Worm (Caenorhabditis elegans) whole organism, early embryonic: ENCODE measurements around the gene C47E8.4.

Experiments
- B0310.2 ChIP-seq: sonication (generic microtip); optimal IDR thresholded peaks from 2 replicates; lab custom pipeline; 2016; ENCODE audit warnings: mild to moderate bottlenecking, missing genetic modification characterization, missing compliant biosample characterization
- F13C5.2 ChIP-seq: sonication (generic microtip); optimal IDR thresholded peaks from 2 replicates; lab custom pipeline; 2017; ENCODE audit warnings: mild to moderate bottlenecking, missing genetic modification characterization, inconsistent platforms, missing compliant biosample characterization
- aly-1 ChIP-seq: sonication (generic microtip); optimal IDR thresholded peaks from 2 replicates; lab custom pipeline; 2016; ENCODE audit warnings: missing genetic modification characterization, missing compliant biosample characterization
- ama-1 ChIP-seq: fragments of 150-350 bp; optimal IDR thresholded peaks from 2 replicates; lab custom pipeline; 2014
- ceh-13 ChIP-seq: fragments of 200-800 bp; sonication (Bioruptor generic); optimal IDR thresholded peaks from 2 replicates; lab custom pipeline; 2018; ENCODE audit warnings: mild to moderate bottlenecking, missing genetic modification characterization, missing compliant biosample characterization
- ceh-36 ChIP-seq: sonication (generic microtip); optimal IDR thresholded peaks from 2 replicates; lab custom pipeline; 2016; ENCODE audit warnings: missing genetic modification characterization, inconsistent platforms, missing compliant biosample characterization
- ets-7 ChIP-seq: sonication (generic microtip); optimal IDR thresholded peaks from 2 replicates; lab custom pipeline; 2016; ENCODE audit warnings: missing genotype, missing genetic modification characterization, missing compliant biosample characterization
- flt-1 ChIP-seq: fragments of 200-800 bp; sonication (Bioruptor generic); IDR thresholded peaks from 2 replicates; pipeline ENCODE4 v1.3.6; 2022; ENCODE audit warnings: missing genetic modification characterization, missing compliant biosample characterization
- hmbx-1 ChIP-seq: sonication (generic microtip); optimal IDR thresholded peaks from 2 replicates; lab custom pipeline; 2016; ENCODE audit warnings: mild to moderate bottlenecking, missing genetic modification characterization, missing compliant biosample characterization
- hmg-4 ChIP-seq: fragments of 200-800 bp; sonication (Bioruptor generic); optimal IDR thresholded peaks from 2 replicates; lab custom pipeline; 2018; ENCODE audit warnings: mild to moderate bottlenecking, missing genetic modification characterization, missing compliant biosample characterization
- hnd-1 ChIP-seq: sonication (generic microtip); optimal IDR thresholded peaks from 2 replicates; lab custom pipeline; 2016; ENCODE audit warnings: missing genetic modification characterization, missing compliant biosample characterization
- pes-1 ChIP-seq: fragments of 200-800 bp; sonication (Bioruptor generic); IDR thresholded peaks from 2 replicates; pipeline ENCODE4 v1.3.6; 2022; ENCODE audit warnings: missing genetic modification reagents, missing genetic modification characterization, missing compliant biosample characterization
- scrt-1 ChIP-seq: fragments of 200-800 bp; sonication (Bioruptor generic); IDR thresholded peaks from 2 replicates; pipeline ENCODE4 v1.3.6; 2022; ENCODE audit warnings: missing genetic modification characterization, missing compliant biosample characterization
- sea-1 ChIP-seq: fragments of 200-800 bp; sonication (Bioruptor generic); conservative IDR thresholded peaks from 2 replicates; pipeline ENCODE4 v1.3.6; 2022; ENCODE audit warnings: missing genetic modification characterization, missing compliant biosample characterization
- tbx-11 ChIP-seq: fragments of 200-800 bp; sonication (Bioruptor generic); IDR thresholded peaks from 2 replicates; pipeline ENCODE4 v1.3.6; 2022; ENCODE audit warnings: missing genetic modification characterization, missing compliant biosample characterization
- tbx-37 ChIP-seq: fragments of 200-800 bp; sonication (Bioruptor generic); conservative IDR thresholded peaks from 2 replicates; pipeline ENCODE4 v1.3.6; 2022; ENCODE audit warnings: missing genetic modification reagents, missing genetic modification characterization, missing compliant biosample characterization
- tra-4 ChIP-seq: sonication (generic microtip); optimal IDR thresholded peaks from 2 replicates; lab custom pipeline; 2017; ENCODE audit warnings: missing genetic modification characterization, missing compliant biosample characterization

C47E8.4 gene

DNA sequence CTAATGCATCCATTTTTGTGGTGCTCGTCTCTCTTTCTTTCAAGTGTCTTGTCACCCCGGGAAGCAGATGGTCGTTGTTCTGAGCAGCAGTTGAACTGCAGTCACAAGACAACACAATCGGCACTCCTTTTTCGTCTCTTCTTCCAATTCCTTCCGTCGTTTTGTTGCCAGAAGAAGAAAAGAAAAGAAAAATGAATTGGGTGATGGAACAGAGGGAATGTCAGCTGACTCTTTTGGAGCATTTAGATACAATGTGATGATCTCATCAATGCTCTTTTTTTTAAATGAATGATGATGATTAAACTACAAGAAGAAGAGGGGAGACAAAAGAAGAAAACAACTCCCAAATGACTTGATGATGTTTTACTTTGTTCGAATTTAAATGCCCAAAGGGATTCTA is 35.4 kb downstream of the C47E8.4 start:
- no peak for TF ChIP-seq F13C5.2
- TF ChIP-seq tbx-37 = no peak
- TF ChIP-seq ama-1 (lab: Kevin White, UChicago) = no peak
- no peak for TF ChIP-seq ets-7
- TF ChIP-seq hnd-1 (tag; lab: Kevin White, UChicago) = no peak
- TF ChIP-seq ceh-36 (tag; lab: Kevin White, UChicago) = no peak
- no peak for TF ChIP-seq tbx-11 (GFP tag; lab: Robert Waterston, UW)
- no peak for TF ChIP-seq pes-1 (GFP tag; lab: Robert Waterston, UW)
- TF ChIP-seq tra-4 (tag; lab: Kevin White, UChicago) = no peak

DNA sequence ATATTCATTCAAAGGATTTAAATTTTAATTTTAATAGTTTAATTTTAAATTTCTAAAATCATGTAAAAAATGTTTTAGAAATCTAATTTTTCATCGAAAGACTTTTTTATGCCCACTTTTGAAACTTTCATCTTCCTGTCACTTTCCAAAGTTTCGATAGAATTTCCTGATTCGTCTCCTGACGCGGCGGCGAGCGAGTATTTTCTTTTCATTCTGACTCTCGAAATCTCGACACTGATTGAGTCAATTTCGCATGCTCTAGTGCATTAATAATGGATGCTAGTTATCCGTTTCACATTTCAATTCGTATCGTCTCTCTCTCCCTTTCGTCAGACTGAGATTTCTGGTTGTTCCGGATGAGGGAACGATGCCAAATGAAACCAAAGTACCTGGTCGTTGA is 36.5 kb downstream of the C47E8.4 start:
- TF ChIP-seq aly-1 (tag; lab: Kevin White, UChicago) = no peak
- no peak for TF ChIP-seq flt-1 (GFP tag; lab: Robert Waterston, UW)
- TF ChIP-seq pes-1 (GFP tag; lab: Robert Waterston, UW) = no peak
- no peak for TF ChIP-seq ceh-36 (tag; lab: Kevin White, UChicago)
- TF ChIP-seq hnd-1 (tag; lab: Kevin White, UChicago) = no peak
- no peak for TF ChIP-seq ets-7
- TF ChIP-seq tbx-37 = no peak
- no peak for TF ChIP-seq tbx-11 (GFP tag; lab: Robert Waterston, UW)
- TF ChIP-seq scrt-1 = no peak
- TF ChIP-seq B0310.2 (tag; lab: Kevin White, UChicago) = no peak

DNA sequence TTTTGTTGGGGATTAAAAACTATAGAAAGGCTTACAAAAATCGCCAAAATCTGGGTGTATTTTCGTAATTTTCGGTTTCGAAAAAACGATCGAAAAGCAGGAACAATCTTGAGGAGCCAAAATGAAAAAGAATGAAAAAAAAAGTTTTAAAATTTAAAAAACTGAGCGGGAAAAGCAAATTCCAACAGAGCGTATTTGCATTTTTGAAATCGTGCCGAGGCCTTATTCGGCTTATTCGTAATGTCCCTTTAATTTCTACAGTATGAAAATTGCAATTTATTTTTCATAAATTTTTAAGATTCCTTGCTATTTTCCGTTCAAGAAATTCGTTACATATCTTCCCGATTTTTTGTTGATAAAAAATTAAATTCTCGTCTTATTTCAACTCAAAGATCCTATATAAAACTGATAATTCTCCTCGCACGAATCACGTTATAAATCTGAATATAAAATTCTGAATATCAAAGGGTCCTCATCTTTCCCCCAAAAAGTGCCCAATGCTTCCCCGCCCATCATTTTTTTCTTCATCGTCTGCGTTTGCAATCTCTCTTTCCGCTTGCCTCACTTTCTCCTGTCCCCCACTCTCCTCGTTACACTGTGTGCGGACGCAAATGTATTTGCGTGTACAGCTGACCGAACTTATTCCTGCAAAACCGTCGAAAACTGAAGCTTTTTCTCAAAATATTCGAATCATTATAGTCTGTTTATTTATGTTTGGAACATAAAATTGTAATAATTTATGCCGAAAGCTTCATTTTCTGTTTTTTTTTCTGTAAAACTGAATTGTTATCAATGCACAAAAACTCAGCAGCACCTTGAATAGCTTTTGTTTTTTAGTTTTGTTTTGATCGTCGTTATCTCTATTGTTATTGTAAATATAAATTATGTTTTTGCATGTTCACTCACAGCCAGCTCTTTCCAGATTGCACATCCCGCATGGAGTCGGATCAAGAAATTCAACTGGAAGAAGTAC is 39.2 kb downstream of the C47E8.4 start, which contains the start of the genes rfc-1 and pmp-3:
rfc-1 (minus strand) TSS at position 163 of the 973 bp plus-strand sequence.
pmp-3 (plus strand) TSS at position 923 of the 973 bp plus-strand sequence.
- TF ChIP-seq hmg-4 (GFP tag; lab: Kevin White, UChicago) = peak; percentile 36
- TF ChIP-seq scrt-1 = no peak
- TF ChIP-seq flt-1 (GFP tag; lab: Robert Waterston, UW) = 0 out of 2 replicates have a peak, but pooled peaks have one; percentile 25

DNA sequence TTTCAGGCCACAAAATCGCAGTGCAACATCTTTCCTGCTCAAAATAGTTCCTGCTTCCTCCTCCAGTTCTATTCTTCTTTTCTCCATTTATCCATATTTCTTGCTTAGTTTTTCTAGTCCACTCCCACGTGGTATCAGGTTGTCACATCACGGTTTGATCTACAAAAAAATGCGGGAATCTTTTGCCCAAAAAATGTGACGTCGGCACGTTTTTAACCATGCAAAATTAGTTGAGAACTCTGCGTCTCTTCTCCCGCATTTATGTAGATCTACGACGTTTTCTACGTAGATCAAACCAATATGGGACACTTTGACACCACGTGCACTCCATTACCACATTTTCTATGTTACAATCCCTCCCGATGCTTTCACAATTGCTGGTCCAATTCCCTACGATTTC is 43.3 kb downstream of the C47E8.4 start:
- TF ChIP-seq hmbx-1 (tag; lab: Kevin White, UChicago) = no peak
- TF ChIP-seq tbx-37 = no peak
- TF ChIP-seq tra-4 (tag; lab: Kevin White, UChicago) = no peak
- no peak for TF ChIP-seq ceh-13 (GFP tag; lab: Kevin White, UChicago)
- TF ChIP-seq hnd-1 (tag; lab: Kevin White, UChicago) = no peak
- TF ChIP-seq ceh-36 (tag; lab: Kevin White, UChicago) = no peak
- TF ChIP-seq flt-1 (GFP tag; lab: Robert Waterston, UW) = no peak
- TF ChIP-seq ets-7 = no peak
- no peak for TF ChIP-seq tbx-11 (GFP tag; lab: Robert Waterston, UW)
- TF ChIP-seq scrt-1 = no peak
- TF ChIP-seq aly-1 (tag; lab: Kevin White, UChicago) = no peak
- no peak for TF ChIP-seq ama-1 (lab: Kevin White, UChicago)
- no peak for TF ChIP-seq hmg-4 (GFP tag; lab: Kevin White, UChicago)
- no peak for TF ChIP-seq B0310.2 (tag; lab: Kevin White, UChicago)
- TF ChIP-seq pes-1 (GFP tag; lab: Robert Waterston, UW) = no peak
- no peak for TF ChIP-seq F13C5.2

DNA sequence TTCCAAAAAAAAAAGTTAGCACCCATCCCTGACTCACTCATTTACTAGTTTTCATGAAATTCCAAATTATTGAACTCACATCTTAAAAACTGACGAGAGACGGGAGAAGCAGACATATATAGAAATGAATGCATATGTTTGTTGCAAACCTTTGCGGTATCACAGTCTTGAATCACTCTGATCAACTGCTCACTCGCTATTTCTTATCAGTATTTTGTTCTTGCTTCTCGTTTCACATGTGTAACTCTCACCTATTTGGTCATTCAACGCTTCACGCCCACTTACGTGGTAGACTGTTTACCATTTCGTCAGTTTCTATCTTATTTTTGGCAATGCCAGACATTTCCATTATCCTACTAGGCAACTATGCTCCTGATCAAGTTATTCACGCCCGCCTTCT is 44.5 kb downstream of the C47E8.4 start, which contains the start of gene C54G10.1:
C54G10.1 (plus strand) TSS at position 333 of the 400 bp plus-strand sequence.
- TF ChIP-seq sea-1 (no peak), flt-1 (GFP tag; lab: Robert Waterston, UW) (no peak), B0310.2 (tag; lab: Kevin White, UChicago) (no peak), hnd-1 (tag; lab: Kevin White, UChicago) (no peak), tbx-11 (GFP tag; lab: Robert Waterston, UW) (no peak), F13C5.2 (no peak), hmg-4 (GFP tag; lab: Kevin White, UChicago) (no peak), tbx-37 (no peak), ama-1 (lab: Kevin White, UChicago) (no peak), ets-7 (no peak)

DNA sequence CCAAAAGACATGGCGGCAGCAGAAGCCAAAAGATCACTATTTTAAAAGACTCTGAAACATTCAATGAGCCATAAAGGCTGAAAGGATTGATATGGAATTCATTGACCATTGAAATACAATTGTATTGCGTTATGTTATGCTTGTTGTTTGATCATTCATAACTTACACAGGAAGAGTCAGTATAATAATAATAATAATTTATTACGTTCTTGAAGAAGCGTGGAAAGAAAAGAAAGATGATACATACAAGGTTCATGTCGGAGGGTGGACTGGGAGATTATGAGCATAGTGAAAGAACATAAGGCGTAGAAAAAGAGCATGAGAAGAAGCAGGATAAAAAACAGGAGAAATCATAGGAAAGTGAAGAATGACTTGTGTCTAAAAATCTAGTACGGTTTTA is 45.2 kb downstream of the C47E8.4 start, which contains the start of gene F43D2.7:
F43D2.7 (minus strand) TSS at position 101 of the 400 bp plus-strand sequence.
- TF ChIP-seq ceh-13 (GFP tag; lab: Kevin White, UChicago) (no peak), scrt-1 (no peak), B0310.2 (tag; lab: Kevin White, UChicago) (no peak), F13C5.2 (no peak), sea-1 (no peak), flt-1 (GFP tag; lab: Robert Waterston, UW) (no peak), tbx-11 (GFP tag; lab: Robert Waterston, UW) (no peak), aly-1 (tag; lab: Kevin White, UChicago) (no peak), hmbx-1 (tag; lab: Kevin White, UChicago) (no peak)

DNA sequence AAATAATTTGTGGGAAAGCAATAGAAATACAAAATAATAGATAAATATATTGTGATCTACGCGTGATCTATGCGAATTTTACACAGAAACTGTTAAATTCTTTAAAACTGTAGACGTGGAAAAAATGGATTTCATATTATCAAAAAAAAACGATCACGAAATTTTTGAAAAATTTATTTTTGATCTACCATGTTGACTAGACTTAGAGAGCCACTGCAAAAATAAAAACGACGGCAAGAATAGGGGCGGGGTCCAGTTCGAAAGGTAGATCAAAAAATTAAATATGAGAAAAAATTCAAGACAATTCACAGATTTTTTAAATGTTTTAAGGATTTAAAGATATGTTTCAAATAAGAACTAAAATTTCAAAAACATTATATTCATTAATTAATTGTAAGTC is 47.2 kb downstream of the C47E8.4 start:
- no peak for TF ChIP-seq hmbx-1 (tag; lab: Kevin White, UChicago)
- TF ChIP-seq tra-4 (tag; lab: Kevin White, UChicago) = no peak
- TF ChIP-seq B0310.2 (tag; lab: Kevin White, UChicago) = no peak
- TF ChIP-seq tbx-37 = no peak
- no peak for TF ChIP-seq aly-1 (tag; lab: Kevin White, UChicago)
- TF ChIP-seq hmg-4 (GFP tag; lab: Kevin White, UChicago) = no peak
- no peak for TF ChIP-seq ceh-36 (tag; lab: Kevin White, UChicago)
- TF ChIP-seq F13C5.2 = no peak
- no peak for TF ChIP-seq tbx-11 (GFP tag; lab: Robert Waterston, UW)
- no peak for TF ChIP-seq flt-1 (GFP tag; lab: Robert Waterston, UW)
- no peak for TF ChIP-seq sea-1
